Fruit fly (Drosophila melanogaster) whole organism, embryonic: ENCODE data around the gene Cul5.
A peak's percentile ranks its signal among the peaks of the same experiment; 100 is the strongest.

Experiments
- CG10267 ChIP-seq: fragments of 200-800 bp; sonication (Bioruptor generic); optimal IDR thresholded peaks from 2 replicates; lab custom pipeline; 2018; ENCODE audit warnings: missing biosample characterization, mild to moderate bottlenecking, missing genetic modification characterization, moderate library complexity
- CG10274 ChIP-seq: fragments of 200-800 bp; sonication (Bioruptor generic); optimal IDR thresholded peaks from 3 replicates; lab custom pipeline; 2017; ENCODE audit warnings: missing biosample characterization, mild to moderate bottlenecking, missing genetic modification characterization
- CG11456 ChIP-seq: fragments of 200-800 bp; sonication (Bioruptor generic); IDR thresholded peaks from 3 replicates; pipeline ENCODE4 v1.3.6; 2022; ENCODE audit warnings: missing biosample characterization, missing genetic modification characterization
- CG12391 ChIP-seq: fragments of 200-800 bp; sonication (Bioruptor generic); optimal IDR thresholded peaks from 3 replicates; lab custom pipeline; 2018; ENCODE audit warnings: missing biosample characterization, mild to moderate bottlenecking, missing genetic modification characterization, moderate library complexity
- CG12769 ChIP-seq: fragments of 200-800 bp; sonication (Bioruptor generic); optimal IDR thresholded peaks from 2 replicates; lab custom pipeline; 2019; ENCODE audit warnings: missing biosample characterization, mild to moderate bottlenecking, missing genetic modification characterization, moderate library complexity
- CG13894 ChIP-seq: fragments of 200-800 bp; sonication (Bioruptor generic); optimal IDR thresholded peaks from 3 replicates; lab custom pipeline; 2018; ENCODE audit warnings: missing biosample characterization, mild to moderate bottlenecking, missing genetic modification characterization, moderate library complexity
- CG1529 ChIP-seq: fragments of 200-800 bp; sonication (Bioruptor generic); optimal IDR thresholded peaks from 3 replicates; lab custom pipeline; 2018; ENCODE audit warnings: missing biosample characterization, missing genetic modification characterization
- CG33213 ChIP-seq: fragments of 200-800 bp; sonication (Bioruptor generic); optimal IDR thresholded peaks from 3 replicates; lab custom pipeline; 2016; ENCODE audit warnings: missing biosample characterization, missing genetic modification characterization
- CG4328 ChIP-seq: fragments of 200-800 bp; sonication (Bioruptor generic); optimal IDR thresholded peaks from 3 replicates; lab custom pipeline; 2017; ENCODE audit warnings: missing biosample characterization, missing genetic modification reagents, missing genetic modification characterization
- CG4360 ChIP-seq: fragments of 200-800 bp; sonication (Bioruptor generic); IDR thresholded peaks from 2 replicates; pipeline ENCODE4 v1.3.6; 2022; ENCODE audit warnings: missing biosample characterization, missing genetic modification characterization
- CG4617 ChIP-seq: fragments of 200-800 bp; sonication (Bioruptor generic); optimal IDR thresholded peaks from 3 replicates; lab custom pipeline; 2016; ENCODE audit warnings: missing biosample characterization, missing genetic modification characterization, borderline replicate concordance
- CG6272 ChIP-seq: fragments of 200-800 bp; sonication (Bioruptor generic); IDR thresholded peaks from 2 replicates; pipeline ENCODE4 v1.3.6; 2022; ENCODE audit warnings: missing biosample characterization, missing genetic modification characterization
- CG6683 ChIP-seq: fragments of 200-800 bp; sonication (Bioruptor generic); optimal IDR thresholded peaks from 2 replicates; lab custom pipeline; 2017; ENCODE audit warnings: missing biosample characterization, mild to moderate bottlenecking, missing genetic modification characterization, missing genetic modification reagents
- CG7963 ChIP-seq: fragments of 200-800 bp; sonication (Bioruptor generic); IDR thresholded peaks from 3 replicates; pipeline ENCODE4 v1.3.6; 2022; ENCODE audit warnings: missing biosample characterization, missing genetic modification characterization; ENCODE audit not compliant: partially characterized antibody
- CG9437 ChIP-seq: fragments of 200-800 bp; sonication (Bioruptor generic); optimal IDR thresholded peaks from 2 replicates; lab custom pipeline; 2018; ENCODE audit warnings: missing biosample characterization, mild to moderate bottlenecking, missing genetic modification characterization
- CG9797 ChIP-seq: fragments of 200-800 bp; sonication (Bioruptor generic); optimal IDR thresholded peaks from 3 replicates; lab custom pipeline; 2018; ENCODE audit warnings: missing biosample characterization, mild to moderate bottlenecking, missing genetic modification characterization
- Chrac-16 ChIP-seq: fragments of 200-800 bp; sonication (Bioruptor generic); optimal IDR thresholded peaks from 3 replicates; lab custom pipeline; 2016; ENCODE audit warnings: missing biosample characterization, missing genetic modification characterization
- CrebB ChIP-seq: fragments of 200-800 bp; sonication (Bioruptor generic); optimal IDR thresholded peaks from 3 replicates; lab custom pipeline; 2018; ENCODE audit warnings: missing biosample characterization, mild to moderate bottlenecking, missing genetic modification characterization
- Dref ChIP-seq: fragments of 200-800 bp; sonication (Bioruptor generic); IDR thresholded peaks from 2 replicates; pipeline ENCODE4 v1.3.6; 2022; ENCODE audit warnings: missing biosample characterization, missing genetic modification characterization
- E2f2 ChIP-seq: fragments of 200-800 bp; sonication (Bioruptor generic); IDR thresholded peaks from 2 replicates; pipeline ENCODE4 v1.3.6; 2022; ENCODE audit warnings: missing biosample characterization, missing genetic modification characterization
- ERR ChIP-seq: fragments of 200-800 bp; sonication (Bioruptor generic); optimal IDR thresholded peaks from 2 replicates; lab custom pipeline; 2016; ENCODE audit warnings: missing biosample characterization, missing genetic modification characterization
- Med ChIP-seq: fragments of 200-800 bp; sonication (Bioruptor generic); peaks from one replicate; lab custom pipeline; 2016; ENCODE audit warnings: missing biosample characterization, missing genetic modification characterization, mild to moderate bottlenecking, inconsistent platforms, moderate library complexity
- Myb ChIP-seq: fragments of 200-800 bp; sonication (Bioruptor generic); optimal IDR thresholded peaks from 2 replicates; lab custom pipeline; 2016; ENCODE audit warnings: missing biosample characterization, missing genetic modification characterization
- Opbp ChIP-seq: fragments of 200-800 bp; sonication (Bioruptor generic); IDR thresholded peaks from 3 replicates; pipeline ENCODE4 v1.3.6; 2022; ENCODE audit warnings: missing biosample characterization, missing genetic modification characterization; ENCODE audit not compliant: partially characterized antibody
- Ptx1 ChIP-seq: fragments of 200-800 bp; sonication (Bioruptor generic); IDR thresholded peaks from 2 replicates; pipeline ENCODE4 v1.3.6; 2022; ENCODE audit warnings: missing biosample characterization, missing genetic modification characterization
- Rfx ChIP-seq: fragments of 200-800 bp; sonication (Bioruptor generic); IDR thresholded peaks from 2 replicates; pipeline ENCODE4 v1.3.6; 2022; ENCODE audit warnings: missing biosample characterization, missing genetic modification characterization
- Sin3A ChIP-seq: fragments of >200 bp; optimal IDR thresholded peaks from 2 replicates; lab custom pipeline; 2018
- Trl ChIP-seq, 3 experiments: fragments of >200 bp in 2 of 3; fragments of 200-800 bp in 1 of 3; sonication (Bioruptor generic) in 1 of 3; optimal IDR thresholded peaks; 2 replicates in 1 of 3; 3 replicates in 2 of 3; lab custom pipeline; 2016 to 2017; ENCODE audit warnings: missing biosample characterization in 1 of 3, missing genetic modification characterization in 1 of 3
- YL-1 ChIP-seq: fragments of 200-800 bp; sonication (Bioruptor generic); optimal IDR thresholded peaks from 3 replicates; lab custom pipeline; 2017; ENCODE audit warnings: missing biosample characterization, mild to moderate bottlenecking, missing genetic modification characterization
- chinmo ChIP-seq: fragments of 200-800 bp; sonication (Bioruptor generic); IDR thresholded peaks from 4 replicates; pipeline ENCODE4 v1.3.6; 2022; ENCODE audit warnings: missing biosample characterization, missing genetic modification characterization; ENCODE audit not compliant: partially characterized antibody
- gem ChIP-seq: fragments of 200-800 bp; sonication (Bioruptor generic); optimal IDR thresholded peaks from 2 replicates; lab custom pipeline; 2019; ENCODE audit warnings: missing biosample characterization, mild to moderate bottlenecking, missing genetic modification characterization, moderate library complexity
- grn ChIP-seq: fragments of 200-800 bp; sonication (Bioruptor generic); optimal IDR thresholded peaks from 3 replicates; lab custom pipeline; 2017; ENCODE audit warnings: missing biosample characterization, missing genetic modification characterization
- gro ChIP-seq: fragments of 200-800 bp; sonication (Bioruptor generic); optimal IDR thresholded peaks from 2 replicates; lab custom pipeline; 2016; ENCODE audit warnings: missing biosample characterization, missing genetic modification characterization
- hb ChIP-seq: fragments of 200-800 bp; sonication (Bioruptor generic); IDR thresholded peaks from 3 replicates; pipeline ENCODE4 v1.3.6; 2022; ENCODE audit warnings: missing biosample characterization, missing genetic modification characterization; ENCODE audit not compliant: partially characterized antibody
- hkb ChIP-seq, 2 experiments: fragments of 200-800 bp in 1 of 2; fragments of >200 bp in 1 of 2; sonication (Bioruptor generic) in 1 of 2; IDR thresholded peaks in 1 of 2; optimal IDR thresholded peaks in 1 of 2; 2 replicates each; pipeline versions ENCODE4 v1.3.6 to Lab custom; 2017 to 2022; ENCODE audit warnings: missing biosample characterization in 1 of 2, missing genetic modification characterization in 1 of 2
- inv ChIP-seq: fragments of 200-800 bp; sonication (Bioruptor generic); IDR thresholded peaks from 2 replicates; pipeline ENCODE4 v1.3.6; 2022; ENCODE audit warnings: missing biosample characterization, missing genetic modification characterization; ENCODE audit not compliant: partially characterized antibody
- knrl ChIP-seq: fragments of 200-800 bp; sonication (Bioruptor generic); IDR thresholded peaks from 3 replicates; pipeline ENCODE4 v1.3.6; 2022; ENCODE audit warnings: missing biosample characterization, missing genetic modification characterization; ENCODE audit not compliant: partially characterized antibody
- nerfin-2 ChIP-seq: fragments of 200-800 bp; sonication (Bioruptor generic); IDR thresholded peaks from 2 replicates; pipeline ENCODE4 v1.3.6; 2022; ENCODE audit warnings: missing biosample characterization, missing genetic modification characterization; ENCODE audit not compliant: partially characterized antibody
- nom ChIP-seq: fragments of 200-800 bp; sonication (Bioruptor generic); optimal IDR thresholded peaks from 2 replicates; lab custom pipeline; 2017; ENCODE audit warnings: missing biosample characterization, missing genetic modification characterization, mild to moderate bottlenecking, moderate library complexity, missing genetic modification reagents
- pzg ChIP-seq: fragments of 200-800 bp; sonication (Bioruptor generic); optimal IDR thresholded peaks from 3 replicates; lab custom pipeline; 2018; ENCODE audit warnings: missing biosample characterization, mild to moderate bottlenecking, missing genetic modification characterization, moderate library complexity
- schlank ChIP-seq: fragments of 200-800 bp; sonication (Bioruptor generic); optimal IDR thresholded peaks from 2 replicates; lab custom pipeline; 2018; ENCODE audit warnings: missing biosample characterization, mild to moderate bottlenecking, missing genetic modification characterization
- sens ChIP-seq: fragments of 200-800 bp; sonication (Bioruptor generic); peaks from one replicate; lab custom pipeline; 2016; ENCODE audit warnings: missing biosample characterization, missing genetic modification characterization
- stwl ChIP-seq: fragments of 200-800 bp; sonication (Bioruptor generic); optimal IDR thresholded peaks from 3 replicates; lab custom pipeline; 2018; ENCODE audit warnings: missing biosample characterization, mild to moderate bottlenecking, missing genetic modification characterization, moderate library complexity
- trem ChIP-seq: fragments of 200-800 bp; optimal IDR thresholded peaks from 3 replicates; lab custom pipeline; 2019; ENCODE audit warnings: missing biosample characterization, mild to moderate bottlenecking, missing genetic modification characterization, moderate library complexity
- vnd ChIP-seq: fragments of 200-800 bp; sonication (Bioruptor generic); IDR thresholded peaks from 3 replicates; pipeline ENCODE4 v1.3.6; 2022; ENCODE audit warnings: missing biosample characterization, missing genetic modification characterization; ENCODE audit not compliant: partially characterized antibody
- zen ChIP-seq: fragments of 200-800 bp; sonication (Bioruptor generic); optimal IDR thresholded peaks from 3 replicates; lab custom pipeline; 2018; ENCODE audit warnings: missing biosample characterization, mild to moderate bottlenecking, missing genetic modification characterization, moderate library complexity
- zen2 ChIP-seq: fragments of 200-800 bp; sonication (Bioruptor generic); IDR thresholded peaks from 3 replicates; pipeline ENCODE4 v1.3.6; 2022; ENCODE audit warnings: missing biosample characterization, missing genetic modification characterization; ENCODE audit not compliant: partially characterized antibody
- zfh2 ChIP-seq: fragments of 200-800 bp; sonication (Bioruptor generic); optimal IDR thresholded peaks from 2 replicates; lab custom pipeline; 2016; ENCODE audit warnings: missing biosample characterization, missing genetic modification characterization

Gene Cul5

dm6 chr3R:29062717-29063206, at the start of gene Cul5, which contains the start of gene Bicra (continued):
- TF ChIP-seq CG33213 (GFP tag; lab: Kevin White, UChicago) (peak; percentile 9), pzg (peak; percentile 86), CrebB (tag; lab: Kevin White, UChicago) (no peak), CG7963 (peak; percentile 92), zen2 (GFP tag; lab: Robert Waterston, UW) (peak; percentile 84; the same call in 2 of the 3 replicates), CG6683 (no peak), CG4360 (GFP tag; lab: Robert Waterston, UW) (peak; percentile 48; the same call in 1 of the 2 replicates), vnd (GFP tag; lab: Robert Waterston, UW) (peak; percentile 86; the same call in 1 of the 3 replicates), grn (peak; percentile 13), Myb (peak; percentile 26), hkb (optimal IDR thresholded peaks at IDR 0.05; lab: Kevin White, UChicago) (peak; percentile 59), hkb (GFP tag; IDR thresholded peaks at IDR 0.05; lab: Robert Waterston, UW) (no peak), Med (GFP tag; lab: Kevin White, UChicago) (peak; percentile 87), CG12769 (tag; lab: Kevin White, UChicago) (no peak), CG10274 (GFP tag; lab: Kevin White, UChicago) (no peak), Sin3A (lab: Kevin White, UChicago) (peak; percentile 84), nom (GFP tag; lab: Kevin White, UChicago) (peak; percentile 43), CG1529 (GFP tag; lab: Kevin White, UChicago) (no peak), CG11456 (peak; percentile 3; the same call in 1 of the 3 replicates), ERR (GFP tag; lab: Kevin White, UChicago) (no peak), chinmo (GFP tag; lab: Robert Waterston, UW) (no peak), inv (peak; percentile 86; the same call in 1 of the 2 replicates), CG12391 (tag; lab: Kevin White, UChicago) (no peak), zen (tag; lab: Kevin White, UChicago) (peak; percentile 22), E2f2 (GFP tag; lab: Robert Waterston, UW) (0 out of 2 replicates have a peak, but pooled peaks have one; percentile 57), YL-1 (peak; percentile 91), Dref (GFP tag; lab: Robert Waterston, UW) (peak; percentile 96), Opbp (GFP tag; lab: Robert Waterston, UW) (peak; percentile 93), gro (GFP tag; lab: Kevin White, UChicago) (peak; percentile 76), hb (GFP tag; lab: Robert Waterston, UW) (peak; percentile 92), CG4328 (GFP tag; lab: Kevin White, UChicago) (no peak), CG9437 (GFP tag; lab: Kevin White, UChicago) (no peak), knrl (peak; percentile 84; the same call in 2 of the 3 replicates), zfh2 (GFP tag; lab: Kevin White, UChicago) (peak; percentile 2), CG10267 (tag; lab: Kevin White, UChicago) (peak; percentile 96), trem (tag; lab: Kevin White, UChicago) (peak; percentile 7), Rfx (0 out of 2 replicates have a peak, but pooled peaks have one; percentile 6), schlank (tag; lab: Kevin White, UChicago) (no peak), gem (no peak), Chrac-16 (GFP tag; lab: Kevin White, UChicago) (no peak), CG9797 (peak; percentile 21), CG4617 (GFP tag; lab: Kevin White, UChicago) (peak; percentile 98), stwl (tag; lab: Kevin White, UChicago) (peak; percentile 72), Trl (optimal IDR thresholded peaks at IDR 0.05; lab: Kevin White, UChicago) (no peak), Trl (GFP tag; optimal IDR thresholded peaks at IDR 0.05; lab: Kevin White, UChicago) (peak; percentile 39), CG6272 (GFP tag; lab: Robert Waterston, UW) (peak; percentile 11; the same call in 1 of the 2 replicates), Ptx1 (no peak), nerfin-2 (GFP tag; lab: Robert Waterston, UW) (peak; percentile 95), CG13894 (no peak), sens (GFP tag; lab: Kevin White, UChicago) (peak; percentile 4)
